Worm (Caenorhabditis elegans) whole organism, L4 larva: Measurements from ENCODE around the gene rpn-6.2.

ENCODE experiments used
- dve-1 ChIP-seq: sonication (generic microtip); optimal IDR thresholded peaks from 2 replicates; lab custom pipeline; 2017; ENCODE audit warnings: antibody characterized with exemption, mild to moderate bottlenecking, missing genetic modification characterization, missing compliant biosample characterization; ENCODE audit not compliant: insufficient read depth
- egl-27 ChIP-seq: sonication (generic microtip); optimal IDR thresholded peaks from 3 replicates; lab custom pipeline; 2017; ENCODE audit warnings: missing biosample characterization, missing genetic modification reagents, missing genetic modification characterization
- fkh-10 ChIP-seq: fragments of 150-350 bp; optimal IDR thresholded peaks from 2 replicates; lab custom pipeline; 2014; ENCODE audit warnings: missing biosample characterization, missing genetic modification reagents, missing genetic modification characterization
- hlh-30 ChIP-seq: sonication (generic microtip); optimal IDR thresholded peaks from 2 replicates; lab custom pipeline; 2017; ENCODE audit warnings: antibody characterized with exemption, mild to moderate bottlenecking, missing genetic modification characterization, missing compliant biosample characterization; ENCODE audit not compliant: insufficient read depth
- lin-39 ChIP-seq: fragments of 150-350 bp; optimal IDR thresholded peaks from 2 replicates; lab custom pipeline; 2014; ENCODE audit warnings: missing biosample characterization, missing genetic modification reagents, missing genetic modification characterization
- mdl-1 ChIP-seq, 2 experiments: fragments of 150-350 bp in 1 of 2; sonication (generic microtip) in 1 of 2; optimal IDR thresholded peaks; 2 replicates each; lab custom pipeline; 2014 to 2017; ENCODE audit warnings: missing biosample characterization in 2 of 2, missing genetic modification characterization in 2 of 2
- mep-1 ChIP-seq: fragments of 150-350 bp; sonication (generic microtip); optimal IDR thresholded peaks from 3 replicates; lab custom pipeline; 2014; ENCODE audit warnings: missing biosample characterization, missing genetic modification characterization
- nhr-11 ChIP-seq: fragments of 150-350 bp; optimal IDR thresholded peaks from 2 replicates; lab custom pipeline; 2014; ENCODE audit warnings: missing biosample characterization, missing genetic modification characterization
- nhr-111 ChIP-seq: fragments of 200-800 bp; sonication (Bioruptor generic); optimal IDR thresholded peaks from 2 replicates; lab custom pipeline; 2018; ENCODE audit warnings: mild to moderate bottlenecking, missing genetic modification characterization, missing compliant biosample characterization
- nhr-25 ChIP-seq: sonication (generic microtip); optimal IDR thresholded peaks from 2 replicates; lab custom pipeline; 2017; ENCODE audit warnings: missing genetic modification characterization, mild to moderate bottlenecking, missing compliant biosample characterization, antibody characterized with exemption, moderate library complexity, borderline replicate concordance; ENCODE audit not compliant: insufficient read depth
- pha-4 ChIP-seq, 2 experiments: fragments of 150-350 bp in 1 of 2; fragments of 200-800 bp in 1 of 2; sonication (Bioruptor generic) in 1 of 2; IDR thresholded peaks in 1 of 2; optimal IDR thresholded peaks in 1 of 2; 2 replicates each; pipeline versions ENCODE4 v1.3.6 to Lab custom; 2014 to 2022; ENCODE audit warnings: missing genetic modification characterization in 2 of 2, missing genetic modification reagents in 2 of 2, missing biosample characterization in 1 of 2, missing compliant biosample characterization in 1 of 2
- pqm-1 ChIP-seq: sonication (generic microtip); optimal IDR thresholded peaks from 2 replicates; lab custom pipeline; 2017; ENCODE audit warnings: missing biosample characterization, missing genetic modification characterization
- unc-62 ChIP-seq, 3 experiments: fragments of 150-350 bp in 1 of 3; sonication (generic microtip); optimal IDR thresholded peaks in 2 of 3; peaks in 1 of 3; 1 replicate in 1 of 3; 2 replicates in 2 of 3; lab custom pipeline; 2014 to 2017; ENCODE audit warnings: missing biosample characterization in 3 of 3, missing genetic modification characterization in 3 of 3, missing genetic modification reagents in 3 of 3, missing genotype in 1 of 3
- zfp-3 ChIP-seq: fragments of 200-800 bp; sonication (Bioruptor generic); conservative IDR thresholded peaks from 2 replicates; pipeline ENCODE4 v1.3.6; 2022; ENCODE audit warnings: missing genetic modification reagents, missing genetic modification characterization, missing compliant biosample characterization

ce11 chrIII:8983135-8983534 is 18.7 kb downstream of the rpn-6.2 start:
- TF ChIP-seq egl-27 (tag; lab: Kevin White, UChicago) (no peak), unc-62 (GFP tag; optimal IDR thresholded peaks at IDR 0.05 in 1 of 2; lab: Kevin White, UChicago) (peak in 1 of 2 experiments; percentile 96), unc-62 (tag; optimal IDR thresholded peaks at IDR 0.05; lab: Kevin White, UChicago) (no peak), pha-4 (GFP tag; IDR thresholded peaks at IDR 0.05; lab: Robert Waterston, UW) (no peak), pha-4 (tag; optimal IDR thresholded peaks at IDR 0.05; lab: Kevin White, UChicago) (no peak), nhr-11 (tag; lab: Kevin White, UChicago) (no peak), nhr-111 (GFP tag; lab: Kevin White, UChicago) (no peak), nhr-25 (tag; lab: Kevin White, UChicago) (peak; percentile 41), lin-39 (tag; lab: Kevin White, UChicago) (no peak), pqm-1 (tag; lab: Kevin White, UChicago) (no peak), fkh-10 (GFP tag; lab: Kevin White, UChicago) (no peak), zfp-3 (GFP tag; lab: Robert Waterston, UW) (no peak), hlh-30 (tag; lab: Kevin White, UChicago) (no peak), mdl-1 (tag; optimal IDR thresholded peaks at IDR 0.05; lab: Kevin White, UChicago) (no peak), dve-1 (tag; lab: Kevin White, UChicago) (no peak), mep-1 (no peak)
